Worm (Caenorhabditis elegans): Measurements from ENCODE around the gene B0280.2.

DNA sequence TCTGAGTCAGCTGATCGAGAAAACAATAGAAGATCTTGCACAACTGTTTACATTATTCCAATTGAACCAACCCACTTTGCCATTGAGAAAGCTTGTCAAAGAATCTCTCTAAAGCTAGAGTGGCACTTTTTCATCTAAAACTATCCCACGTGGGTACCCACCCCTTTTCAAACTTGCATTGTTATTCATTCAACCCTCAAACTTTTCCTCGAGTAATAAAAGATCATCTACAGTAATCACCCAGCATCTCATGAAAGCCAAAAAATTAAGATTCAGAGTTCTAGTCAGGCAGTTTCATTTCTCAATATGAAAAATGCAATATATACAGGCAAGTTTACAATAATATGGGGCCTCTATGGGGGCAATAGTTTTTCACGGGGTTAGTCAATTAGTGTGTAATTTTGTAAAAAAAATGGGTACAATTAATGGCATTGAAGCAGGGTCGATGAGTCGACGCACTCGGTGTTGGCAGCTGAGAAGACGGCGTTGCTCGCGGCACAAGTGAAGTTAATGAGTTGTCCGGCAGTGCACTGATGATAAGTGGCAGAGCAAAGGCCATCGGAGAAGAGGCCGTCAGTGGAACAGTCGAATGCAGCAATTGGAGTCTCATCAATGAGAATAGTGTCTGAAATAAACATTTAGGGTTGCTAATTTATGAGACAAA is 22.5 kb upstream of the B0280.2 start:
- TF ChIP-seq tra-4 (tag; optimal IDR thresholded peaks at IDR 0.05) (no peak), F13C5.2 (tag; optimal IDR thresholded peaks at IDR 0.05) (no peak)
